Worm (Caenorhabditis elegans): ENCODE results near the gene Y41G9A.6.

The Y41G9A.6 gene

ce11 chrX:2971542-2971988 lies 32.0 kb downstream of the Y41G9A.6 start:
- TF ChIP-seq ZK185.1 (tag; optimal IDR thresholded peaks at IDR 0.05; ENCODE audit: poor library complexity, severe bottlenecking) (peak; percentile 53), C17E4.6 (GFP tag; IDR thresholded peaks at IDR 0.05) (peak; percentile 13; the same call in 1 of the 2 replicates), F10E7.11 (tag; optimal IDR thresholded peaks at IDR 0.05) (peak; percentile 8), ztf-6 (GFP tag; IDR thresholded peaks at IDR 0.05) (0 out of 2 replicates have a peak, but pooled peaks have one; percentile 9), let-607 (tag; optimal IDR thresholded peaks at IDR 0.05) (peak in 1 of 2 experiments; percentile 41), B0336.3 (GFP tag; IDR thresholded peaks at IDR 0.05) (peak; percentile 88), tbp1 (GFP tag; optimal IDR thresholded peaks at IDR 0.05) (peak; percentile 63), mxl-1 (tag; optimal IDR thresholded peaks at IDR 0.05) (peak; percentile 52), zim-3 (tag; optimal IDR thresholded peaks at IDR 0.05) (peak; percentile 27), Y95B8A.8 (GFP tag; IDR thresholded peaks at IDR 0.05) (peak; percentile 80), nhr-80 (tag; optimal IDR thresholded peaks at IDR 0.05) (peak; percentile 61), C06A6.2 (GFP tag; conservative IDR thresholded peaks at IDR 0.05) (peak; percentile 81), tlf-1 (GFP tag; optimal IDR thresholded peaks at IDR 0.05) (peak; percentile 86), lir-1 (GFP tag; conservative IDR thresholded peaks at IDR 0.05) (peak; percentile 78), mes-4 (tag; optimal IDR thresholded peaks at IDR 0.05) (no peak), cebp-1 (GFP tag; IDR thresholded peaks at IDR 0.05) (peak; percentile 62), cebp-1 (tag; optimal IDR thresholded peaks at IDR 0.05) (peak; percentile 92), lin-35 (GFP tag; optimal IDR thresholded peaks at IDR 0.05) (peak in 1 of 3 experiments; percentile 71), Y67H2A.10 (GFP tag; conservative IDR thresholded peaks at IDR 0.05) (peak; percentile 79), athp-1 (tag; optimal IDR thresholded peaks at IDR 0.05) (peak; percentile 66), F57C9.4 (tag; optimal IDR thresholded peaks at IDR 0.05) (no peak), repo-1 (tag; optimal IDR thresholded peaks at IDR 0.05) (peak; percentile 3), ztf-22 (GFP tag; optimal IDR thresholded peaks at IDR 0.05) (peak; percentile 43), Y53G8AR.9 (GFP tag; conservative IDR thresholded peaks at IDR 0.05) (peak; percentile 74), mel-28 (tag; optimal IDR thresholded peaks at IDR 0.05; ENCODE audit: borderline replicate concordance) (no peak), sdz-38 (tag; optimal IDR thresholded peaks at IDR 0.05) (no peak), snpc-1.1 (tag; optimal IDR thresholded peaks at IDR 0.05; ENCODE audit: insufficient read depth) (no peak), hlh-26 (GFP tag; conservative IDR thresholded peaks at IDR 0.05) (no peak), bed-1 (GFP tag; IDR thresholded peaks at IDR 0.05) (0 out of 2 replicates have a peak, but pooled peaks have one; percentile 72), nhr-27 (tag; optimal IDR thresholded peaks at IDR 0.05) (no peak), ets-4 (GFP tag; optimal IDR thresholded peaks at IDR 0.05) (peak; percentile 77), F55B11.4 (tag; optimal IDR thresholded peaks at IDR 0.05; ENCODE audit: borderline replicate concordance, insufficient read depth) (no peak), ama-1 (optimal IDR thresholded peaks at IDR 0.05) (peak; percentile 68), ama-1 (GFP tag; optimal IDR thresholded peaks at IDR 0.05) (no peak), dox-1 (GFP tag; IDR thresholded peaks at IDR 0.05) (peak; percentile 75), lin-54 (GFP tag; optimal IDR thresholded peaks at IDR 0.05) (peak; percentile 55), aptf-3 (GFP tag; IDR thresholded peaks at IDR 0.05) (no peak), Y53F4B.3 (GFP tag; IDR thresholded peaks at IDR 0.05) (no peak), ztf-3 (GFP tag; optimal IDR thresholded peaks at IDR 0.05) (no peak), ceh-91 (GFP tag; IDR thresholded peaks at IDR 0.05) (no peak; the same call in 1 of the 2 replicates), snpc-1.3 (tag; optimal IDR thresholded peaks at IDR 0.05; ENCODE audit: insufficient read depth) (no peak), ztf-28 (GFP tag; IDR thresholded peaks at IDR 0.05) (no peak), sea-2 (GFP tag; IDR thresholded peaks at IDR 0.05) (peak; percentile 66; the same call in 1 of the 2 replicates), madf-3 (GFP tag; IDR thresholded peaks at IDR 0.05) (peak; percentile 87), pha-4 (tag; optimal IDR thresholded peaks at IDR 0.05) (peak; percentile 71), Y56A3A.18 (GFP tag; IDR thresholded peaks at IDR 0.05) (peak; percentile 35; the same call in 1 of the 2 replicates), snpc-4 (GFP tag; optimal IDR thresholded peaks at IDR 0.05) (no peak), snpc-4 (tag; optimal IDR thresholded peaks at IDR 0.05) (peak; percentile 48 to 55 (median 54))

Measured in whole organism, young adult.